Fruit fly (Drosophila melanogaster) S2 (cell line): ENCODE measurements around the gene RecQ5.

Experiments
- CG8478 ChIP-seq: fragments of >200 bp; optimal IDR thresholded peaks from 2 replicates; lab custom pipeline; 2018
- CTCF ChIP-seq, 2 experiments: fragments of >200 bp; optimal IDR thresholded peaks; 2 replicates each; lab custom pipeline; 2018

dm6 chr3L:14637705-14638529, 6.0 kb upstream of the RecQ5 start:
- TF ChIP-seq CG8478 (lab: Kevin White, UChicago) (no peak), CTCF (optimal IDR thresholded peaks at IDR 0.05; lab: Kevin White, UChicago) (no peak)
